Fruit fly (Drosophila melanogaster) whole organism, embryonic: ENCODE data around the gene rush.

Experiments used
- Adf1 ChIP-seq: fragments of 200-800 bp; sonication (Bioruptor generic); IDR thresholded peaks from 2 replicates; pipeline ENCODE4 v1.3.6; 2022; ENCODE audit warnings: missing biosample characterization, missing genetic modification characterization
- CG10565 ChIP-seq: fragments of 200-800 bp; sonication (Bioruptor generic); optimal IDR thresholded peaks from 3 replicates; lab custom pipeline; 2016; ENCODE audit warnings: missing biosample characterization, mild to moderate bottlenecking, missing genetic modification characterization
- CG11504 ChIP-seq: fragments of 200-800 bp; sonication (Bioruptor generic); optimal IDR thresholded peaks from 3 replicates; lab custom pipeline; 2019; ENCODE audit warnings: missing biosample characterization, mild to moderate bottlenecking, missing genetic modification characterization, moderate library complexity
- CG12219 ChIP-seq: fragments of 200-800 bp; sonication (Bioruptor generic); optimal IDR thresholded peaks from 3 replicates; lab custom pipeline; 2018; ENCODE audit warnings: missing biosample characterization, mild to moderate bottlenecking, missing genetic modification characterization
- CG13894 ChIP-seq: fragments of 200-800 bp; sonication (Bioruptor generic); optimal IDR thresholded peaks from 3 replicates; lab custom pipeline; 2018; ENCODE audit warnings: missing biosample characterization, mild to moderate bottlenecking, missing genetic modification characterization, moderate library complexity
- CG15073 ChIP-seq: fragments of 200-800 bp; sonication (Bioruptor generic); optimal IDR thresholded peaks from 2 replicates; lab custom pipeline; 2016; ENCODE audit warnings: missing biosample characterization, missing genetic modification characterization
- CG1529 ChIP-seq: fragments of 200-800 bp; sonication (Bioruptor generic); optimal IDR thresholded peaks from 3 replicates; lab custom pipeline; 2018; ENCODE audit warnings: missing biosample characterization, missing genetic modification characterization
- CG17359 ChIP-seq: fragments of 200-800 bp; sonication (Bioruptor generic); optimal IDR thresholded peaks from 3 replicates; lab custom pipeline; 2018; ENCODE audit warnings: missing biosample characterization, mild to moderate bottlenecking, missing genetic modification characterization, moderate library complexity
- CG17829 ChIP-seq: fragments of 200-800 bp; optimal IDR thresholded peaks from 2 replicates; lab custom pipeline; 2019; ENCODE audit warnings: missing biosample characterization, mild to moderate bottlenecking, missing genetic modification characterization, moderate library complexity
- CG18476 ChIP-seq: fragments of 200-800 bp; sonication (Bioruptor generic); optimal IDR thresholded peaks from 2 replicates; lab custom pipeline; 2016; ENCODE audit warnings: missing biosample characterization, mild to moderate bottlenecking, missing genetic modification characterization
- CG30403 ChIP-seq: fragments of 200-800 bp; sonication (Bioruptor generic); optimal IDR thresholded peaks from 3 replicates; lab custom pipeline; 2016; ENCODE audit warnings: missing biosample characterization, missing genetic modification characterization
- CG3281 ChIP-seq: fragments of 200-800 bp; sonication (Bioruptor generic); optimal IDR thresholded peaks from 3 replicates; lab custom pipeline; 2017; ENCODE audit warnings: missing biosample characterization, mild to moderate bottlenecking, missing genetic modification characterization
- CG33557 ChIP-seq: fragments of 200-800 bp; sonication (Bioruptor generic); optimal IDR thresholded peaks from 2 replicates; lab custom pipeline; 2019; ENCODE audit warnings: missing biosample characterization, mild to moderate bottlenecking, missing genetic modification characterization, moderate library complexity
- CG42726 ChIP-seq: fragments of 200-800 bp; sonication (Bioruptor generic); IDR thresholded peaks from 2 replicates; pipeline ENCODE4 v1.3.6; 2022; ENCODE audit warnings: missing biosample characterization, missing genetic modification characterization; ENCODE audit not compliant: partially characterized antibody
- CG5245 ChIP-seq: fragments of 200-800 bp; sonication (Bioruptor generic); optimal IDR thresholded peaks from 3 replicates; lab custom pipeline; 2016; ENCODE audit warnings: missing biosample characterization, missing genetic modification characterization
- CG8944 ChIP-seq: fragments of 200-800 bp; sonication (Bioruptor generic); optimal IDR thresholded peaks from 3 replicates; lab custom pipeline; 2016; ENCODE audit warnings: missing biosample characterization, missing genetic modification characterization
- CG9876 ChIP-seq: fragments of 200-800 bp; sonication (Bioruptor generic); optimal IDR thresholded peaks from 2 replicates; lab custom pipeline; 2016; ENCODE audit warnings: missing biosample characterization, missing genetic modification characterization
- CG9932 ChIP-seq: fragments of 200-800 bp; sonication (Bioruptor generic); IDR thresholded peaks from 2 replicates; pipeline ENCODE4 v1.3.6; 2022; ENCODE audit warnings: missing biosample characterization, missing genetic modification characterization
- CTCF ChIP-seq: fragments of 200-800 bp; sonication (Bioruptor generic); optimal IDR thresholded peaks from 2 replicates; lab custom pipeline; 2017; ENCODE audit warnings: missing biosample characterization, mild to moderate bottlenecking, missing genetic modification characterization, moderate library complexity
- H15 ChIP-seq: fragments of 200-800 bp; sonication (Bioruptor generic); IDR thresholded peaks from 3 replicates; pipeline ENCODE4 v1.3.6; 2022; ENCODE audit warnings: missing biosample characterization, missing genetic modification characterization
- HHEX ChIP-seq: fragments of 200-800 bp; sonication (Bioruptor generic); optimal IDR thresholded peaks from 3 replicates; lab custom pipeline; 2017; ENCODE audit warnings: missing biosample characterization, mild to moderate bottlenecking, missing genetic modification characterization, missing genetic modification reagents
- Hr51 ChIP-seq, 2 experiments: fragments of 200-800 bp; sonication (Bioruptor generic); optimal IDR thresholded peaks; 2 replicates in 1 of 2; 3 replicates in 1 of 2; lab custom pipeline; 2016 to 2018; ENCODE audit warnings: missing biosample characterization in 2 of 2, missing genetic modification characterization in 2 of 2, mild to moderate bottlenecking in 1 of 2, moderate library complexity in 1 of 2
- Hsf ChIP-seq: fragments of 200-800 bp; sonication (Bioruptor generic); optimal IDR thresholded peaks from 3 replicates; lab custom pipeline; 2016; ENCODE audit warnings: missing biosample characterization, missing genetic modification characterization
- Kr ChIP-seq: fragments of 200-800 bp; sonication (Bioruptor generic); optimal IDR thresholded peaks from 2 replicates; lab custom pipeline; 2017; ENCODE audit warnings: missing biosample characterization, mild to moderate bottlenecking, missing genetic modification characterization
- Mad ChIP-seq: fragments of 200-800 bp; sonication (Bioruptor generic); optimal IDR thresholded peaks from 2 replicates; lab custom pipeline; 2016; ENCODE audit warnings: missing biosample characterization, missing genetic modification characterization
- Max ChIP-seq: fragments of 200-800 bp; sonication (Bioruptor generic); optimal IDR thresholded peaks from 2 replicates; lab custom pipeline; 2016; ENCODE audit warnings: missing biosample characterization, mild to moderate bottlenecking, missing genetic modification characterization
- Mrtf ChIP-seq: fragments of 200-800 bp; sonication (Bioruptor generic); IDR thresholded peaks from 3 replicates; pipeline ENCODE4 v1.3.6; 2022; ENCODE audit warnings: missing biosample characterization, missing genetic modification characterization
- NC2β ChIP-seq: fragments of 200-800 bp; sonication (Bioruptor generic); optimal IDR thresholded peaks from 2 replicates; lab custom pipeline; 2016; ENCODE audit warnings: missing biosample characterization, missing genetic modification characterization
- Oaz ChIP-seq: fragments of 200-800 bp; sonication (Bioruptor generic); IDR thresholded peaks from 2 replicates; pipeline ENCODE4 v1.3.6; 2022; ENCODE audit warnings: missing biosample characterization, missing genetic modification characterization
- Sry-δ ChIP-seq: fragments of 200-800 bp; sonication (Bioruptor generic); optimal IDR thresholded peaks from 2 replicates; lab custom pipeline; 2016; ENCODE audit warnings: missing biosample characterization, missing genetic modification characterization
- Trl ChIP-seq, 3 experiments: fragments of >200 bp in 2 of 3; fragments of 200-800 bp in 1 of 3; sonication (Bioruptor generic) in 1 of 3; optimal IDR thresholded peaks; 2 replicates in 1 of 3; 3 replicates in 2 of 3; lab custom pipeline; 2016 to 2017; ENCODE audit warnings: missing biosample characterization in 1 of 3, missing genetic modification characterization in 1 of 3
- Usf ChIP-seq: fragments of 200-800 bp; sonication (Bioruptor generic); optimal IDR thresholded peaks from 2 replicates; lab custom pipeline; 2017; ENCODE audit warnings: missing genotype, missing biosample characterization, missing genetic modification characterization
- Xrp1 ChIP-seq: fragments of 200-800 bp; sonication (Bioruptor generic); IDR thresholded peaks from 2 replicates; pipeline ENCODE4 v1.3.6; 2022; ENCODE audit warnings: missing biosample characterization, missing genetic modification characterization
- aop ChIP-seq: fragments of 200-800 bp; sonication (Bioruptor generic); IDR thresholded peaks from 2 replicates; pipeline ENCODE4 v1.3.6; 2022; ENCODE audit warnings: missing biosample characterization, missing genetic modification characterization
- bab2 ChIP-seq: fragments of 200-800 bp; sonication (Bioruptor generic); optimal IDR thresholded peaks from 2 replicates; lab custom pipeline; 2016; ENCODE audit warnings: missing biosample characterization, missing genetic modification characterization
- cato ChIP-seq: fragments of 200-800 bp; sonication (Bioruptor generic); optimal IDR thresholded peaks from 2 replicates; lab custom pipeline; 2016; ENCODE audit warnings: missing biosample characterization, missing genetic modification characterization, borderline replicate concordance
- chinmo ChIP-seq: fragments of 200-800 bp; sonication (Bioruptor generic); IDR thresholded peaks from 4 replicates; pipeline ENCODE4 v1.3.6; 2022; ENCODE audit warnings: missing biosample characterization, missing genetic modification characterization; ENCODE audit not compliant: partially characterized antibody
- crol ChIP-seq: fragments of 200-800 bp; sonication (Bioruptor generic); IDR thresholded peaks from 2 replicates; pipeline ENCODE4 v1.3.6; 2022; ENCODE audit warnings: missing biosample characterization, missing genetic modification characterization
- ftz-f1 ChIP-seq: fragments of 200-800 bp; sonication (Bioruptor generic); optimal IDR thresholded peaks from 2 replicates; lab custom pipeline; 2016; ENCODE audit warnings: missing biosample characterization, missing genetic modification characterization
- gce ChIP-seq: fragments of 200-800 bp; sonication (Bioruptor generic); IDR thresholded peaks from 3 replicates; pipeline ENCODE4 v1.3.6; 2022; ENCODE audit warnings: missing biosample characterization, missing genetic modification characterization
- grau ChIP-seq: fragments of 200-800 bp; optimal IDR thresholded peaks from 3 replicates; lab custom pipeline; 2019; ENCODE audit warnings: missing biosample characterization, mild to moderate bottlenecking, missing genetic modification characterization, moderate library complexity
- ham ChIP-seq: fragments of 200-800 bp; sonication (Bioruptor generic); IDR thresholded peaks from 2 replicates; pipeline ENCODE4 v1.3.6; 2022; ENCODE audit warnings: missing biosample characterization, missing genetic modification characterization
- lola ChIP-seq, 3 experiments: fragments of >200 bp in 2 of 3; fragments of 200-800 bp in 1 of 3; sonication (Bioruptor generic) in 1 of 3; optimal IDR thresholded peaks; 2 replicates each; lab custom pipeline; 2017 to 2019; ENCODE audit warnings: missing biosample characterization in 3 of 3, missing genetic modification characterization in 3 of 3, mild to moderate bottlenecking in 1 of 3, moderate library complexity in 1 of 3
- maf-S ChIP-seq: fragments of 200-800 bp; sonication (Bioruptor generic); optimal IDR thresholded peaks from 2 replicates; lab custom pipeline; 2016; ENCODE audit warnings: missing biosample characterization, missing genetic modification characterization
- mirr ChIP-seq: fragments of 200-800 bp; sonication (Bioruptor generic); optimal IDR thresholded peaks from 3 replicates; lab custom pipeline; 2018; ENCODE audit warnings: missing biosample characterization, mild to moderate bottlenecking, missing genetic modification characterization
- odd ChIP-seq: fragments of 200-800 bp; sonication (Bioruptor generic); optimal IDR thresholded peaks from 2 replicates; lab custom pipeline; 2017; ENCODE audit warnings: missing biosample characterization, mild to moderate bottlenecking, missing genetic modification characterization
- ro ChIP-seq: fragments of 200-800 bp; sonication (Bioruptor generic); IDR thresholded peaks from 2 replicates; pipeline ENCODE4 v1.3.6; 2022; ENCODE audit warnings: missing biosample characterization, missing genetic modification characterization
- salm ChIP-seq: fragments of 200-800 bp; sonication (Bioruptor generic); optimal IDR thresholded peaks from 2 replicates; lab custom pipeline; 2018; ENCODE audit warnings: missing biosample characterization, mild to moderate bottlenecking, missing genetic modification characterization
- sna ChIP-seq: fragments of 200-800 bp; sonication (Bioruptor generic); IDR thresholded peaks from 2 replicates; pipeline ENCODE4 v1.3.6; 2022; ENCODE audit warnings: missing biosample characterization, missing genetic modification characterization; ENCODE audit not compliant: partially characterized antibody
- so ChIP-seq: fragments of 200-800 bp; sonication (Bioruptor generic); IDR thresholded peaks from 3 replicates; pipeline ENCODE4 v1.3.6; 2022; ENCODE audit warnings: missing biosample characterization, missing genetic modification characterization
- unc-4 ChIP-seq: fragments of 200-800 bp; sonication (Bioruptor generic); IDR thresholded peaks from 2 replicates; pipeline ENCODE4 v1.3.6; 2022; ENCODE audit warnings: missing biosample characterization, missing genetic modification characterization; ENCODE audit not compliant: partially characterized antibody

The rush gene

DNA sequence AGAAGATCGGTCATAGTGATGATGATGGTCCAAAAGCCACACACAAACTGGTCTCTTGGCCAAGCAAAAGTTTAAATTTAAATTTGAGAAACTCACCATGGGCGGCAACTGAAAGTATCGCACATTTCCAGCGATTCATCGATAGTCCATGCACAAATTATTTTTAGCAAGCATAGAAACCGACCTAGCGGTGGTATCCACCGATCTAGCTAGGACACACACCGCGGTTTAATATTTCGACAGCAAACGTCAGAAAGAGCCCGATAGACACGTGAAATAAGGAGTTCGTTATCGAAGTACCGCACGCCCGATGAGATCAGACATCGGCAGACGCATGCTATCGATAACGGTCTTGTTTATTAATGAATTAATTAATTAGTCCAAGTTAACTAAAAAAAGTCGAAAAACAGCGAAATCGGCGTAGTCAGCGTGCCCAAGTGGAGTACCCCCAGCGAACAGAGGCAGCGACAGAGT, 34.4 kb downstream of the rush start, which contains the start of gene CG14795 (continued):
- TF ChIP-seq CG9932 (peak; percentile 72), bab2 (GFP tag; lab: Kevin White, UChicago) (no peak), HHEX (GFP tag; lab: Kevin White, UChicago) (no peak), CTCF (GFP tag; lab: Kevin White, UChicago) (peak; percentile 66), Mrtf (no peak), CG10565 (no peak), CG18476 (no peak), CG8944 (GFP tag; lab: Kevin White, UChicago) (peak; percentile 25), Adf1 (GFP tag; lab: Robert Waterston, UW) (peak; percentile 38), ham (no peak), CG1529 (GFP tag; lab: Kevin White, UChicago) (no peak), maf-S (GFP tag; lab: Kevin White, UChicago) (no peak), H15 (GFP tag; lab: Robert Waterston, UW) (no peak), Xrp1 (GFP tag; lab: Robert Waterston, UW) (peak; percentile 41; the same call in 1 of the 2 replicates), aop (GFP tag; lab: Robert Waterston, UW) (no peak), CG3281 (GFP tag; lab: Kevin White, UChicago) (no peak), unc-4 (GFP tag; lab: Robert Waterston, UW) (peak; percentile 94), lola (GFP tag; optimal IDR thresholded peaks at IDR 0.05; lab: Kevin White, UChicago) (peak in 1 of 3 experiments; percentile 20), CG15073 (GFP tag; lab: Kevin White, UChicago) (no peak), NC2β (GFP tag; lab: Kevin White, UChicago) (peak; percentile 67), Hsf (peak; percentile 37), CG5245 (GFP tag; lab: Kevin White, UChicago) (no peak), CG17829 (tag; lab: Kevin White, UChicago) (peak; percentile 88), grau (tag; lab: Kevin White, UChicago) (peak; percentile 27), gce (GFP tag; lab: Robert Waterston, UW) (peak; percentile 35; the same call in 1 of the 3 replicates), cato (GFP tag; lab: Kevin White, UChicago) (no peak), crol (GFP tag; lab: Robert Waterston, UW) (no peak), CG30403 (peak; percentile 42), CG11504 (tag; lab: Kevin White, UChicago) (peak; percentile 37), Usf (GFP tag; lab: Kevin White, UChicago) (no peak), sna (GFP tag; lab: Robert Waterston, UW) (peak; percentile 89), CG9876 (GFP tag; lab: Kevin White, UChicago) (peak; percentile 52), CG42726 (peak; percentile 92), odd (GFP tag; lab: Kevin White, UChicago) (no peak), chinmo (GFP tag; lab: Robert Waterston, UW) (peak; percentile 88), ro (GFP tag; lab: Robert Waterston, UW) (no peak), ftz-f1 (GFP tag; lab: Kevin White, UChicago) (peak; percentile 36), CG33557 (GFP tag; lab: Kevin White, UChicago) (peak; percentile 23), Sry-δ (GFP tag; lab: Kevin White, UChicago) (peak; percentile 95), mirr (GFP tag; lab: Kevin White, UChicago) (no peak), CG13894 (tag; lab: Kevin White, UChicago) (peak; percentile 78), Max (peak; percentile 30), CG17359 (tag; lab: Kevin White, UChicago) (peak; percentile 29), Kr (GFP tag; lab: Kevin White, UChicago) (no peak), so (GFP tag; lab: Robert Waterston, UW) (no peak), CG12219 (GFP tag; lab: Kevin White, UChicago) (no peak), salm (tag; lab: Kevin White, UChicago) (no peak), Trl (optimal IDR thresholded peaks at IDR 0.05; lab: Kevin White, UChicago) (no peak), Trl (GFP tag; optimal IDR thresholded peaks at IDR 0.05; lab: Kevin White, UChicago) (no peak), Mad (peak; percentile 32), Hr51 (GFP tag; optimal IDR thresholded peaks at IDR 0.05; lab: Kevin White, UChicago) (peak in 1 of 2 experiments; percentile 28), Oaz (GFP tag; lab: Robert Waterston, UW) (no peak)
